Fruit fly (Drosophila melanogaster): ENCODE measurements around the gene msk.

The msk gene

DNA sequence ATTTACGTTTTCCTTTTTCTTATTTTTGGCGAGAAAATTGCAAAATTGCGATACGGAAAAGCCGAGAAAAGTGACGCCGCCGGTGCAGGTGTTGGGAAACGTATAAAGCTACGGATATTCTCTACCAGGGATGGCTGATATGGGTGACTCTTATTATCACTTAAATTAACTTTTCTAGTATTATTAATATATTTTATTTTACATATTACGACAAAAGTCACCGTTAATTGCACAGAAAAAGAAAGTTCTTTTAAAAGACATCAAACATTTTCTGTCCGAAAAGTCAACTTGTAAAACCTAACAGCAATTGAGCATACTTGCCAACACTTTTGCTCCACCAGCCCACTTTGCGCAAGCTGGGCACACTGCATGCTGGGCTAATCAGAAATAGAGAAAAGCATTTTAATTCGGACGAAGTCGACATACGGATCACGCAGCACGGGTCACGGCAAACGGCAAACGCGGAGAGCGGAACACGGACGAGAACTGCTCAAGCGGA is 11.8 kb downstream of the msk start, which contains the start of the genes Cds and Uba2 (continued):
- TF ChIP-seq Poxn (GFP tag; IDR thresholded peaks at IDR 0.05) (peak; percentile 81), CG11247 (GFP tag; IDR thresholded peaks at IDR 0.05) (peak; percentile 92), CG18262 (tag; optimal IDR thresholded peaks at IDR 0.05) (peak; percentile 86), CG18619 (GFP tag; optimal IDR thresholded peaks at IDR 0.05) (peak; percentile 91), CG3838 (GFP tag; optimal IDR thresholded peaks at IDR 0.05) (peak; percentile 62), Six4 (GFP tag; optimal IDR thresholded peaks at IDR 0.05) (peak; percentile 87), CG2199 (GFP tag; IDR thresholded peaks at IDR 0.05) (0 out of 3 replicates have a peak, but pooled peaks have one; percentile 8), cg (GFP tag; optimal IDR thresholded peaks at IDR 0.05) (no peak), CG9727 (GFP tag; optimal IDR thresholded peaks at IDR 0.05) (peak; percentile 91), CG12104 (GFP tag; optimal IDR thresholded peaks at IDR 0.05) (peak; percentile 91), ato (GFP tag; IDR thresholded peaks at IDR 0.05; ENCODE audit: partially characterized antibody) (peak; percentile 31; the same call in 1 of the 2 replicates), pho (GFP tag; optimal IDR thresholded peaks at IDR 0.05) (peak; percentile 80), trh (GFP tag; optimal IDR thresholded peaks at IDR 0.05) (peak; percentile 71), Doc2 (GFP tag; IDR thresholded peaks at IDR 0.05) (peak; percentile 60; the same call in 1 of the 2 replicates), CG14014 (GFP tag; IDR thresholded peaks at IDR 0.05) (peak; percentile 90), mirr (GFP tag; optimal IDR thresholded peaks at IDR 0.05) (peak; percentile 80), Gug (GFP tag; IDR thresholded peaks at IDR 0.05) (peak; percentile 82), croc (GFP tag; conservative IDR thresholded peaks at IDR 0.05) (peak; percentile 81), amos (GFP tag; IDR thresholded peaks at IDR 0.05; ENCODE audit: partially characterized antibody) (peak; percentile 39; the same call in 1 of the 2 replicates), CG18476 (GFP tag; optimal IDR thresholded peaks at IDR 0.05) (peak; percentile 86), ci (GFP tag; IDR thresholded peaks at IDR 0.05) (peak; percentile 90), hth (optimal IDR thresholded peaks at IDR 0.05) (no peak), zfh2 (GFP tag; optimal IDR thresholded peaks at IDR 0.05) (peak; percentile 90), jing (GFP tag; optimal IDR thresholded peaks at IDR 0.05) (no peak), CG11696 (GFP tag; IDR thresholded peaks at IDR 0.05) (peak; percentile 67), dati (GFP tag; IDR thresholded peaks at IDR 0.05) (peak; percentile 59), ham (GFP tag; IDR thresholded peaks at IDR 0.05) (peak; percentile 77), kni (GFP tag; optimal IDR thresholded peaks at IDR 0.05) (peak; percentile 76), unc-4 (GFP tag; IDR thresholded peaks at IDR 0.05; ENCODE audit: partially characterized antibody) (0 out of 2 replicates have a peak, but pooled peaks have one; percentile 29), CG14710 (tag; optimal IDR thresholded peaks at IDR 0.05) (peak; percentile 95), Ets97D (GFP tag; optimal IDR thresholded peaks at IDR 0.05) (peak; percentile 77), z (GFP tag; IDR thresholded peaks at IDR 0.05) (0 out of 3 replicates have a peak, but pooled peaks have one; percentile 24), HLHmδ (GFP tag; optimal IDR thresholded peaks at IDR 0.05) (no peak), crol (GFP tag; IDR thresholded peaks at IDR 0.05) (peak; percentile 57), tup (GFP tag; optimal IDR thresholded peaks at IDR 0.05) (peak; percentile 81), Usf (GFP tag; optimal IDR thresholded peaks at IDR 0.05) (peak; percentile 74), Asciz (GFP tag; optimal IDR thresholded peaks at IDR 0.05) (peak; percentile 85), CG1529 (GFP tag; optimal IDR thresholded peaks at IDR 0.05) (peak; percentile 73), Sry-β (GFP tag; optimal IDR thresholded peaks at IDR 0.05) (peak; percentile 75), CG3065 (GFP tag; optimal IDR thresholded peaks at IDR 0.05) (peak; percentile 78), Ssrp (tag; optimal IDR thresholded peaks at IDR 0.05) (peak; percentile 90), Hr39 (optimal IDR thresholded peaks at IDR 0.05) (no peak), run (tag; optimal IDR thresholded peaks at IDR 0.05) (peak; percentile 62), Eip74EF (GFP tag; optimal IDR thresholded peaks at IDR 0.05) (peak in 1 of 2 experiments; percentile 71), bbx (GFP tag; IDR thresholded peaks at IDR 0.05; ENCODE audit: partially characterized antibody) (peak; percentile 57; the same call in 1 of the 2 replicates), CG10979 (tag; optimal IDR thresholded peaks at IDR 0.05) (peak; percentile 84), btn (GFP tag; optimal IDR thresholded peaks at IDR 0.05) (peak; percentile 11), Chrac-16 (GFP tag; optimal IDR thresholded peaks at IDR 0.05) (peak; percentile 93), CG14965 (GFP tag; optimal IDR thresholded peaks at IDR 0.05; ENCODE audit: borderline replicate concordance) (peak; percentile 3), CG32532 (GFP tag; IDR thresholded peaks at IDR 0.05) (peak; percentile 95)

Data from whole organism, embryonic.